Fruit fly (Drosophila melanogaster): ENCODE data around the gene Hsp22.

dm6 chr3L:9398028-9398427 lies 25.3 kb downstream of the Hsp22 start:
- TF ChIP-seq pdm3 (GFP tag; optimal IDR thresholded peaks at IDR 0.05) (no peak), lz (GFP tag; optimal IDR thresholded peaks at IDR 0.05) (no peak), CG11762 (GFP tag; optimal IDR thresholded peaks at IDR 0.05; ENCODE audit: insufficient read depth) (no peak), CG3919 (GFP tag; optimal IDR thresholded peaks at IDR 0.05) (no peak)
